Worm (Caenorhabditis elegans) whole organism, L1 larva: Measurements from ENCODE around the gene C35D10.12.
A peak's percentile ranks its signal among the peaks of the same experiment; 100 is the strongest.

Experiments
- C34B4.2 ChIP-seq: sonication (generic microtip); optimal IDR thresholded peaks from 2 replicates; lab custom pipeline; 2017; ENCODE audit warnings: mild to moderate bottlenecking, missing genetic modification characterization, missing compliant biosample characterization
- F16B12.6 ChIP-seq: fragments of 150-350 bp; optimal IDR thresholded peaks from 2 replicates; lab custom pipeline; 2014; ENCODE audit warnings: missing biosample characterization, missing genetic modification characterization
- Y116A8C.19 ChIP-seq: sonication (generic microtip); optimal IDR thresholded peaks from 2 replicates; lab custom pipeline; 2016; ENCODE audit warnings: missing compliant biosample characterization, missing genetic modification characterization, borderline replicate concordance
- aha-1 ChIP-seq: fragments of 150-350 bp; optimal IDR thresholded peaks from 2 replicates; lab custom pipeline; 2014; ENCODE audit warnings: missing biosample characterization, missing genetic modification characterization
- aly-2 ChIP-seq: fragments of 150-350 bp; optimal IDR thresholded peaks from 2 replicates; lab custom pipeline; 2014; ENCODE audit warnings: missing biosample characterization, missing genetic modification characterization
- ceh-63 ChIP-seq: fragments of 200-800 bp; sonication (Bioruptor generic); optimal IDR thresholded peaks from 2 replicates; lab custom pipeline; 2018; ENCODE audit warnings: mild to moderate bottlenecking, missing genetic modification characterization, missing compliant biosample characterization
- ceh-90 ChIP-seq: sonication (generic microtip); optimal IDR thresholded peaks from 2 replicates; lab custom pipeline; 2016; ENCODE audit warnings: missing genetic modification characterization, missing compliant biosample characterization
- ces-1 ChIP-seq: fragments of 150-350 bp; optimal IDR thresholded peaks from 2 replicates; lab custom pipeline; 2014; ENCODE audit warnings: missing biosample characterization, missing genetic modification reagents, missing genetic modification characterization
- dpl-1 ChIP-seq, 3 experiments: fragments of 150-350 bp in 2 of 3; sonication (generic microtip) in 1 of 3; optimal IDR thresholded peaks; 2 replicates each; lab custom pipeline; 2014 to 2017; ENCODE audit warnings: missing biosample characterization in 3 of 3, missing genetic modification characterization in 3 of 3, missing genetic modification reagents in 3 of 3
- dsc-1 ChIP-seq: sonication (generic microtip); optimal IDR thresholded peaks from 2 replicates; lab custom pipeline; 2016; ENCODE audit warnings: mild to moderate bottlenecking, missing genetic modification characterization, missing compliant biosample characterization
- efl-1 ChIP-seq, 4 experiments: fragments of 150-350 bp; optimal IDR thresholded peaks in 3 of 4; peaks in 1 of 4; 1 replicate in 1 of 4; 2 replicates in 3 of 4; lab custom pipeline; 2014; ENCODE audit warnings: missing biosample characterization in 2 of 4, missing genetic modification characterization in 2 of 4, missing genetic modification reagents in 2 of 4
- elt-2 ChIP-seq: sonication (generic microtip); optimal IDR thresholded peaks from 2 replicates; lab custom pipeline; 2016; ENCODE audit warnings: missing genetic modification characterization, mild to moderate bottlenecking, inconsistent platforms, missing compliant biosample characterization, missing genetic modification reagents
- elt-3 ChIP-seq, 6 experiments: fragments of 150-350 bp in 1 of 6; sonication (generic microtip); optimal IDR thresholded peaks; 2 replicates each; lab custom pipeline; 2017 to 2018; ENCODE audit warnings: missing biosample characterization in 6 of 6, missing genetic modification characterization in 6 of 6, inconsistent platforms in 1 of 6
- ets-5 ChIP-seq: fragments of 200-800 bp; sonication (Bioruptor generic); IDR thresholded peaks from 2 replicates; pipeline ENCODE4 v1.3.6; 2022; ENCODE audit warnings: missing genetic modification characterization, missing compliant biosample characterization
- fkh-10 ChIP-seq: sonication (generic microtip); optimal IDR thresholded peaks from 2 replicates; lab custom pipeline; 2017; ENCODE audit warnings: missing biosample characterization, missing genetic modification reagents, missing genetic modification characterization
- fkh-8 ChIP-seq: sonication (generic microtip); optimal IDR thresholded peaks from 2 replicates; lab custom pipeline; 2016; ENCODE audit warnings: mild to moderate bottlenecking, missing genetic modification characterization, missing compliant biosample characterization
- grh-1 ChIP-seq: fragments of 200-800 bp; sonication (Bioruptor generic); IDR thresholded peaks from 2 replicates; pipeline ENCODE4 v1.3.6; 2022; ENCODE audit warnings: missing genetic modification reagents, missing genetic modification characterization, missing compliant biosample characterization
- hlh-17 ChIP-seq: fragments of 200-800 bp; sonication (Bioruptor generic); optimal IDR thresholded peaks from 2 replicates; lab custom pipeline; 2018; ENCODE audit warnings: missing genetic modification characterization, mild to moderate bottlenecking, missing compliant biosample characterization, moderate library complexity, borderline replicate concordance
- hpl-2 ChIP-seq: fragments of 150-350 bp; optimal IDR thresholded peaks from 2 replicates; lab custom pipeline; 2014; ENCODE audit warnings: missing biosample characterization, missing genetic modification reagents, missing genetic modification characterization
- irx-1 ChIP-seq: sonication (generic microtip); optimal IDR thresholded peaks from 2 replicates; lab custom pipeline; 2016; ENCODE audit warnings: missing genetic modification characterization, missing compliant biosample characterization
- lin-13 ChIP-seq: fragments of 150-350 bp; optimal IDR thresholded peaks from 2 replicates; lab custom pipeline; 2014; ENCODE audit warnings: missing biosample characterization, missing genetic modification reagents, missing genetic modification characterization
- lin-14 ChIP-seq: fragments of 200-800 bp; sonication (Bioruptor generic); optimal IDR thresholded peaks from 2 replicates; lab custom pipeline; 2018; ENCODE audit warnings: mild to moderate bottlenecking, missing genetic modification characterization, moderate library complexity, missing compliant biosample characterization
- lin-15B ChIP-seq: fragments of 150-350 bp; sonication (generic microtip); optimal IDR thresholded peaks from 3 replicates; lab custom pipeline; 2014; ENCODE audit warnings: missing biosample characterization, missing genetic modification characterization
- lin-39 ChIP-seq: fragments of 150-350 bp; optimal IDR thresholded peaks from 2 replicates; lab custom pipeline; 2014; ENCODE audit warnings: missing biosample characterization, missing genetic modification reagents, missing genetic modification characterization
- lir-3 ChIP-seq: sonication (generic microtip); optimal IDR thresholded peaks from 2 replicates; lab custom pipeline; 2016; ENCODE audit warnings: mild to moderate bottlenecking, missing genetic modification characterization, moderate library complexity, missing compliant biosample characterization; ENCODE audit not compliant: poor library complexity
- lsy-2 ChIP-seq, 2 experiments: fragments of 150-350 bp; optimal IDR thresholded peaks; 2 replicates each; lab custom pipeline; 2014; ENCODE audit warnings: missing biosample characterization in 2 of 2, missing genetic modification characterization in 2 of 2
- mdl-1 ChIP-seq, 2 experiments: fragments of 150-350 bp; optimal IDR thresholded peaks; 2 replicates each; lab custom pipeline; 2014 to 2017; ENCODE audit warnings: missing biosample characterization in 2 of 2, missing genetic modification characterization in 2 of 2, inconsistent platforms in 1 of 2
- mef-2 ChIP-seq: fragments of 150-350 bp; optimal IDR thresholded peaks from 2 replicates; lab custom pipeline; 2014; ENCODE audit warnings: missing biosample characterization, missing genetic modification characterization
- nhr-20 ChIP-seq: sonication (generic microtip); optimal IDR thresholded peaks from 2 replicates; lab custom pipeline; 2016; ENCODE audit warnings: mild to moderate bottlenecking, missing genetic modification characterization, missing compliant biosample characterization
- nhr-28 ChIP-seq: fragments of 150-350 bp; optimal IDR thresholded peaks from 2 replicates; lab custom pipeline; 2014; ENCODE audit warnings: missing biosample characterization, missing genetic modification characterization
- nhr-47 ChIP-seq: sonication (generic microtip); optimal IDR thresholded peaks from 2 replicates; lab custom pipeline; 2016; ENCODE audit warnings: mild to moderate bottlenecking, missing genetic modification characterization, moderate library complexity, missing compliant biosample characterization
- nhr-77 ChIP-seq: fragments of 150-350 bp; optimal IDR thresholded peaks from 2 replicates; lab custom pipeline; 2014; ENCODE audit warnings: missing biosample characterization, missing genetic modification characterization
- nhr-84 ChIP-seq: sonication (generic microtip); optimal IDR thresholded peaks from 2 replicates; lab custom pipeline; 2017; ENCODE audit warnings: missing biosample characterization, missing genetic modification characterization
- nhr-90 ChIP-seq: sonication (generic microtip); optimal IDR thresholded peaks from 2 replicates; lab custom pipeline; 2016; ENCODE audit warnings: mild to moderate bottlenecking, missing genetic modification characterization, missing compliant biosample characterization; ENCODE audit not compliant: poor library complexity
- pag-3 ChIP-seq: sonication (generic microtip); optimal IDR thresholded peaks from 2 replicates; lab custom pipeline; 2017; ENCODE audit warnings: missing genetic modification characterization, mild to moderate bottlenecking, missing compliant biosample characterization, antibody characterized with exemption, borderline replicate concordance; ENCODE audit not compliant: insufficient read depth
- pax-3 ChIP-seq: fragments of 200-800 bp; sonication (Bioruptor generic); optimal IDR thresholded peaks from 2 replicates; lab custom pipeline; 2018; ENCODE audit warnings: mild to moderate bottlenecking, missing genetic modification characterization, moderate library complexity, missing compliant biosample characterization
- pqm-1 ChIP-seq: sonication (generic microtip); optimal IDR thresholded peaks from 3 replicates; lab custom pipeline; 2017; ENCODE audit warnings: missing biosample characterization, missing genetic modification characterization
- rnt-1 ChIP-seq: sonication (generic microtip); optimal IDR thresholded peaks from 2 replicates; lab custom pipeline; 2016; ENCODE audit warnings: mild to moderate bottlenecking, missing genetic modification characterization, moderate library complexity, missing compliant biosample characterization
- snpc-4 ChIP-seq: fragments of 150-350 bp; optimal IDR thresholded peaks from 2 replicates; lab custom pipeline; 2014; ENCODE audit warnings: missing biosample characterization, missing genetic modification characterization
- sptf-1 ChIP-seq: fragments of 150-350 bp; optimal IDR thresholded peaks from 2 replicates; lab custom pipeline; 2014; ENCODE audit warnings: missing biosample characterization, missing genetic modification characterization
- tbx-2 ChIP-seq: sonication (generic microtip); optimal IDR thresholded peaks from 2 replicates; lab custom pipeline; 2016; ENCODE audit warnings: missing genetic modification characterization, missing compliant biosample characterization
- tlp-1 ChIP-seq: fragments of 150-350 bp; optimal IDR thresholded peaks from 2 replicates; lab custom pipeline; 2014; ENCODE audit warnings: missing biosample characterization, missing genetic modification characterization
- unc-30 ChIP-seq: sonication (generic microtip); optimal IDR thresholded peaks from 2 replicates; lab custom pipeline; 2017; ENCODE audit warnings: missing biosample characterization, missing genetic modification characterization
- unc-62 ChIP-seq: fragments of 150-350 bp; optimal IDR thresholded peaks from 2 replicates; lab custom pipeline; 2014; ENCODE audit warnings: missing biosample characterization, missing genetic modification reagents, missing genetic modification characterization
- unc-86 ChIP-seq: sonication (generic microtip); optimal IDR thresholded peaks from 2 replicates; lab custom pipeline; 2016; ENCODE audit warnings: missing genetic modification characterization, missing compliant biosample characterization
- unc-98 ChIP-seq: fragments of 200-800 bp; sonication (Bioruptor generic); IDR thresholded peaks from 2 replicates; pipeline ENCODE4 v1.3.6; 2022; ENCODE audit warnings: missing genetic modification characterization, missing compliant biosample characterization
- vab-15 ChIP-seq: sonication (generic microtip); optimal IDR thresholded peaks from 2 replicates; lab custom pipeline; 2017; ENCODE audit warnings: missing genotype, mild to moderate bottlenecking, missing genetic modification characterization, missing compliant biosample characterization
- xbp-1 ChIP-seq: sonication (generic microtip); optimal IDR thresholded peaks from 2 replicates; lab custom pipeline; 2016; ENCODE audit warnings: missing genetic modification characterization, missing compliant biosample characterization
- zip-4 ChIP-seq: fragments of 200-800 bp; sonication (Bioruptor generic); optimal IDR thresholded peaks from 2 replicates; lab custom pipeline; 2018; ENCODE audit warnings: mild to moderate bottlenecking, missing genetic modification characterization, moderate library complexity, missing compliant biosample characterization
- ztf-11 ChIP-seq, 2 experiments: sonication (generic microtip); optimal IDR thresholded peaks; 2 replicates each; lab custom pipeline; 2016 to 2017; ENCODE audit warnings: missing genetic modification characterization in 2 of 2, missing biosample characterization in 1 of 2, missing compliant biosample characterization in 1 of 2
- ztf-4 ChIP-seq: fragments of 150-350 bp; optimal IDR thresholded peaks from 2 replicates; lab custom pipeline; 2014; ENCODE audit warnings: missing biosample characterization, missing genetic modification characterization

Gene C35D10.12

DNA sequence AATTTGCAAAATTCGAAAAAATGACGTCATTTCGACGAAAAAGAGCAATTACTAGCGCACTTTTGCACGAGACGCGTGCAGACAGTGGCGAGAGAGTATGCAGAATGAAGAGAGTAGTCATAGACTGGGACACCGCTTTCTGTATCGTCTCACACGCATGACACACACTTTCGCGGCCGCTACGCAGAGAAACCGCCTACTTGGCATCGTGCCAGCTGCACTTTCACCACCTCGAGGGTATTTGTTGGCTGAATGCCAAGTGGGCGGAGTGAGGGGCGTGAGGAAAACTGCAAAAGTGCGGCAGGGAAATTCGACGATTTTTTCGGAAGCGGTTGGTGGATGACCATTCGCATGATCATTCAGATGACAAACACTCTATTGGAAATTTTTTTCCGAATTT is 25.2 kb upstream of the C35D10.12 start (continued):
- peak; percentile 96 for TF ChIP-seq mef-2 (tag; lab: Kevin White, UChicago)
- peak; percentile 100 for TF ChIP-seq unc-86
- TF ChIP-seq elt-3 (tag; optimal IDR thresholded peaks at IDR 0.05; lab: Kevin White, UChicago): peak in 5 of 6 experiments; percentile 68 to 98 (median 97)
- TF ChIP-seq hlh-17 (GFP tag; lab: Kevin White, UChicago): no peak
- TF ChIP-seq lir-3 (tag; lab: Kevin White, UChicago): peak; percentile 98
- peak; percentile 10 for TF ChIP-seq Y116A8C.19
- TF ChIP-seq ceh-63 (GFP tag; lab: Kevin White, UChicago): peak; percentile 92
- peak; percentile 99 for TF ChIP-seq xbp-1 (tag; lab: Kevin White, UChicago)
- TF ChIP-seq lin-39 (tag; lab: Kevin White, UChicago): peak; percentile 93
- TF ChIP-seq unc-62: no peak
- TF ChIP-seq dsc-1: peak; percentile 100
- peak; percentile 99 for TF ChIP-seq nhr-77 (tag; lab: Kevin White, UChicago)
- peak; percentile 91 for TF ChIP-seq C34B4.2
- peak; percentile 99 for TF ChIP-seq nhr-90 (tag; lab: Kevin White, UChicago)
- peak; percentile 89 to 91 (median 89) for TF ChIP-seq dpl-1 (GFP tag; optimal IDR thresholded peaks at IDR 0.05; lab: Kevin White, UChicago)
- no peak for TF ChIP-seq nhr-84 (tag; lab: Kevin White, UChicago)
- peak; percentile 99 for TF ChIP-seq grh-1
- peak; percentile 95 for TF ChIP-seq pqm-1 (tag; lab: Kevin White, UChicago)
- peak; percentile 100 for TF ChIP-seq lin-14 (GFP tag; lab: Kevin White, UChicago)
- no peak for TF ChIP-seq nhr-28
- TF ChIP-seq aha-1 (tag; lab: Kevin White, UChicago): peak; percentile 95
- TF ChIP-seq irx-1 (tag; lab: Kevin White, UChicago): peak; percentile 98
- peak; percentile 45 to 99 for TF ChIP-seq mdl-1 (tag; optimal IDR thresholded peaks at IDR 0.05; lab: Kevin White, UChicago)
- peak; percentile 80 for TF ChIP-seq unc-98 (GFP tag; lab: Robert Waterston, UW)
- TF ChIP-seq vab-15: peak; percentile 98
- no peak for TF ChIP-seq ets-5
- TF ChIP-seq snpc-4 (tag; lab: Kevin White, UChicago): peak; percentile 84
- TF ChIP-seq rnt-1 (tag; lab: Kevin White, UChicago): peak; percentile 98
- TF ChIP-seq tbx-2 (tag; lab: Kevin White, UChicago): peak; percentile 100
- TF ChIP-seq hpl-2 (GFP tag; lab: Kevin White, UChicago): peak; percentile 95
- TF ChIP-seq tlp-1 (tag; lab: Kevin White, UChicago): no peak
- peak; percentile 96 to 97 for TF ChIP-seq efl-1 (optimal IDR thresholded peaks at IDR 0.05; lab: Kevin White, UChicago)
- peak; percentile 85 to 99 for TF ChIP-seq efl-1 (GFP tag; optimal IDR thresholded peaks at IDR 0.05 in 1 of 2; lab: Kevin White, UChicago)
- peak; percentile 68 for TF ChIP-seq F16B12.6 (tag; lab: Kevin White, UChicago)
- peak; percentile 73 for TF ChIP-seq ceh-90 (tag; lab: Kevin White, UChicago)
- TF ChIP-seq pax-3 (tag; lab: Kevin White, UChicago): peak; percentile 100
- peak; percentile 100 for TF ChIP-seq nhr-20 (tag; lab: Kevin White, UChicago)
- peak; percentile 80 for TF ChIP-seq pag-3
- peak; percentile 100 for TF ChIP-seq nhr-47 (tag; lab: Kevin White, UChicago)
- TF ChIP-seq sptf-1 (tag; lab: Kevin White, UChicago): no peak
- TF ChIP-seq ztf-4 (tag; lab: Kevin White, UChicago): peak; percentile 99
- TF ChIP-seq ztf-11 (tag; optimal IDR thresholded peaks at IDR 0.05; lab: Kevin White, UChicago): peak in 1 of 2 experiments; percentile 99
- TF ChIP-seq lsy-2 (tag; optimal IDR thresholded peaks at IDR 0.05; lab: Kevin White, UChicago): peak; percentile 97
- TF ChIP-seq lin-13 (GFP tag; lab: Kevin White, UChicago): peak; percentile 100
- peak; percentile 94 for TF ChIP-seq lin-15B
- peak; percentile 99 for TF ChIP-seq fkh-10 (GFP tag; lab: Kevin White, UChicago)
- peak; percentile 96 for TF ChIP-seq zip-4 (GFP tag; lab: Kevin White, UChicago)
- TF ChIP-seq unc-30 (tag; lab: Kevin White, UChicago): no peak
- peak; percentile 100 for TF ChIP-seq fkh-8
- peak; percentile 90 for TF ChIP-seq aly-2
- peak; percentile 99 for TF ChIP-seq elt-2 (tag; lab: Kevin White, UChicago)
- TF ChIP-seq ces-1 (GFP tag; lab: Kevin White, UChicago): peak; percentile 69
